Fruit fly (Drosophila melanogaster) whole organism, adult: ENCODE data around the gene Spase25.

ENCODE experiments used
- CG14711 ChIP-seq: fragments of 200-800 bp; sonication (Bioruptor generic); optimal IDR thresholded peaks from 2 replicates; lab custom pipeline; 2018; ENCODE audit warnings: missing biosample characterization, mild to moderate bottlenecking, missing genetic modification characterization, moderate library complexity
- CG5204 ChIP-seq: fragments of 200-800 bp; sonication (Bioruptor generic); optimal IDR thresholded peaks from 2 replicates; lab custom pipeline; 2016; ENCODE audit warnings: missing biosample characterization, missing genetic modification characterization
- Crg-1 ChIP-seq: fragments of 200-800 bp; sonication (Bioruptor generic); optimal IDR thresholded peaks from 2 replicates; lab custom pipeline; 2016; ENCODE audit warnings: missing biosample characterization, missing genetic modification characterization
- Hr96 ChIP-seq: fragments of 200-800 bp; sonication (Bioruptor generic); optimal IDR thresholded peaks from 2 replicates; lab custom pipeline; 2016; ENCODE audit warnings: missing biosample characterization, missing genetic modification characterization
- bab1 ChIP-seq: fragments of 200-800 bp; sonication (Bioruptor generic); optimal IDR thresholded peaks from 3 replicates; lab custom pipeline; 2019; ENCODE audit warnings: missing biosample characterization, mild to moderate bottlenecking, missing genetic modification characterization, moderate library complexity
- cnc ChIP-seq, 2 experiments: fragments of >200 bp; optimal IDR thresholded peaks; 2 replicates each; lab custom pipeline; 2017
- ovo ChIP-seq: fragments of 200-800 bp; sonication (Bioruptor generic); optimal IDR thresholded peaks from 2 replicates; lab custom pipeline; 2016; ENCODE audit warnings: missing biosample characterization, missing genetic modification characterization

DNA sequence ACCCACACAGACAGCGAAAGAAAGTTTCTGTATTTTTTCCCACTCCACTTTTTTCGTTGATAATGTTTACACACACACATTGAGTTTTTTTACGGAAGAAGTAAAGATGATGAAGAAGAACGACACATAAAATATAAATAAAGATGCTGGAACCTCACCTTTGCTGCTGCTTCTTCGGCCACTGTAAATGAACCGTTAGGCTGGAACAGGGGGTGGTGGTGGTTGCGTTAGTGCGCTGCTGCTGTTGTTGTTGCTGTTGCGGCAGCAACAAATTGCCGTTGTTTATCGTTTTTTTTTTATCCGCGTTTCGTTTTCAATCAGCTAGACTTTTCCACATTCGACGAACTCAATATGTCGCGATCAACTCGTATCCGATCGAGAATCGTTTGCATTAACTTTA is 31.4 kb upstream of the Spase25 start:
- peak; percentile 47 for TF ChIP-seq ovo (GFP tag; lab: Kevin White, UChicago)
- no peak for TF ChIP-seq Hr96
- no peak for TF ChIP-seq CG5204 (GFP tag; lab: Kevin White, UChicago)
- TF ChIP-seq cnc (optimal IDR thresholded peaks at IDR 0.05; lab: Kevin White, UChicago) = no peak
- TF ChIP-seq CG14711 (tag; lab: Kevin White, UChicago) = no peak
- TF ChIP-seq bab1 = no peak
- TF ChIP-seq Crg-1 = no peak
